Fruit fly (Drosophila melanogaster): ENCODE results near the gene CG4686.

The CG4686 gene

DNA sequence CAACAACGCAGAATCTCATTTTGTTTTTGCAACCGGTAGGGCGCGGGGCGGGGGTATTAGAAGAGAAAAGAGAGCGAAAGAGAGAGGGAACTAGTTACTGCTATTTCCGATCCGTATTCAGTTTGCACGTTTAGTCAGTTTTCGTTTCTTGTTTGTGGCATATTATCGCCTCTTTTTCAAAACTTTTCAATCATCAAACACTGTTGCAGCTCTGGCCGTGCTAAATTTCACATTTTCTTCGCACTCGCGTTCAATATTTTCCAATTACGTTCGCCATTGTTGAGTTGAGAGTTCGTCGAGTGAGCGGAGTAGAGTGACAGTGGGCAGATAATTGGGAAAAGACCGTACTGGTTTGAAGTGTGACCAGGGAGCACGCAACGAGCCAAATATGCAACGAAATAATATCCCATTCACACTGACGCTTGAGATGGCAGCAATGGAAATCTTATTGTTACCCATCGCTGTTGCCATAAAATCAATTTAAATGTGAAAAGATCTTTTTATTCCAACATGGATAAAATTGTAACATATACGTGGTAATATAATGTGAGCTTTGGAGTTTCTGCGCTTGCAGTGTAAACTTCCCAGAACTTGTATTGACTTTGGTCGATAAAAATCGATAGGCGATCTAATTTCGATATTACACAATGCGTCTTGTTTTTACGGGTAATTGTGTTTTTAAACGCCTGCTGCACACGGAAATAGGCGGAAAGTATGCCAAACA is 3.1 kb upstream of the CG4686 start, which contains the start of the genes Ire1 and Mrm2 (continued):
- TF ChIP-seq ATbp (GFP tag; optimal IDR thresholded peaks at IDR 0.05) (peak; percentile 12), CG8924 (tag; optimal IDR thresholded peaks at IDR 0.05) (peak; percentile 78), Med (GFP tag) (peak; percentile 98), ara (GFP tag; IDR thresholded peaks at IDR 0.05) (peak; percentile 65; the same call in 1 of the 2 replicates), CG13624 (GFP tag; optimal IDR thresholded peaks at IDR 0.05) (peak; percentile 93), Dip3 (GFP tag; optimal IDR thresholded peaks at IDR 0.05) (peak; percentile 88), lmd (GFP tag; IDR thresholded peaks at IDR 0.05) (peak; percentile 85), CG4360 (GFP tag; IDR thresholded peaks at IDR 0.05) (0 out of 2 replicates have a peak, but pooled peaks have one; percentile 22), ash1 (GFP tag; optimal IDR thresholded peaks at IDR 0.05) (no peak), Dfd (GFP tag; optimal IDR thresholded peaks at IDR 0.05) (peak in 1 of 2 experiments; percentile 87), CG11398 (GFP tag; optimal IDR thresholded peaks at IDR 0.05) (peak; percentile 69), CG9876 (GFP tag; optimal IDR thresholded peaks at IDR 0.05) (peak; percentile 85), CG17186 (GFP tag; optimal IDR thresholded peaks at IDR 0.05) (peak; percentile 88), CG3281 (GFP tag; optimal IDR thresholded peaks at IDR 0.05) (peak; percentile 38), Hr3 (GFP tag; optimal IDR thresholded peaks at IDR 0.05) (peak; percentile 87), E2f2 (GFP tag; IDR thresholded peaks at IDR 0.05) (peak; percentile 52), sqz (GFP tag; optimal IDR thresholded peaks at IDR 0.05) (no peak), CG6254 (GFP tag; optimal IDR thresholded peaks at IDR 0.05) (peak; percentile 39), Opbp (GFP tag; IDR thresholded peaks at IDR 0.05; ENCODE audit: partially characterized antibody) (peak; percentile 50; the same call in 2 of the 3 replicates), ro (GFP tag; IDR thresholded peaks at IDR 0.05) (no peak), Sin3A (optimal IDR thresholded peaks at IDR 0.05) (peak; percentile 97), bigmax (GFP tag; optimal IDR thresholded peaks at IDR 0.05) (no peak), unc-4 (GFP tag; IDR thresholded peaks at IDR 0.05; ENCODE audit: partially characterized antibody) (peak; percentile 79), CG8281 (tag; optimal IDR thresholded peaks at IDR 0.05) (peak; percentile 49), kah (GFP tag; optimal IDR thresholded peaks at IDR 0.05) (peak; percentile 38), twi (tag; optimal IDR thresholded peaks at IDR 0.05) (peak; percentile 71), Hr39 (optimal IDR thresholded peaks at IDR 0.05) (no peak), CG10565 (GFP tag; optimal IDR thresholded peaks at IDR 0.05) (no peak), CG15601 (tag; optimal IDR thresholded peaks at IDR 0.05) (peak; percentile 82), sna (GFP tag; IDR thresholded peaks at IDR 0.05; ENCODE audit: partially characterized antibody) (0 out of 2 replicates have a peak, but pooled peaks have one; percentile 65), repo (GFP tag; optimal IDR thresholded peaks at IDR 0.05) (peak; percentile 75), Chrac-16 (GFP tag; optimal IDR thresholded peaks at IDR 0.05) (peak; percentile 78), wor (GFP tag; IDR thresholded peaks at IDR 0.05) (peak; percentile 61), Dek (tag; optimal IDR thresholded peaks at IDR 0.05) (peak; percentile 80), lilli (GFP tag; optimal IDR thresholded peaks at IDR 0.05) (peak; percentile 91), sens-2 (GFP tag; IDR thresholded peaks at IDR 0.05) (no peak), Atf6 (GFP tag; IDR thresholded peaks at IDR 0.05) (peak; percentile 64), HLHmδ (GFP tag; optimal IDR thresholded peaks at IDR 0.05) (peak; percentile 54), hkb (optimal IDR thresholded peaks at IDR 0.05) (peak; percentile 91), hkb (GFP tag; IDR thresholded peaks at IDR 0.05) (no peak), hb (GFP tag; IDR thresholded peaks at IDR 0.05; ENCODE audit: partially characterized antibody) (peak; percentile 77), CG12299 (tag; optimal IDR thresholded peaks at IDR 0.05) (peak; percentile 51), Nf-YA (GFP tag; IDR thresholded peaks at IDR 0.05) (peak; percentile 51; the same call in 1 of the 2 replicates), Trl (optimal IDR thresholded peaks at IDR 0.05) (peak; percentile 75 to 91), Trl (GFP tag; optimal IDR thresholded peaks at IDR 0.05) (peak; percentile 86), ranshi (GFP tag; IDR thresholded peaks at IDR 0.05) (peak; percentile 77; the same call in 1 of the 2 replicates), pan (optimal IDR thresholded peaks at IDR 0.05) (no peak), pan (GFP tag; optimal IDR thresholded peaks at IDR 0.05 in 1 of 2, IDR thresholded peaks at IDR 0.05 in 1 of 2) (peak in 1 of 2 experiments; percentile 78), lola (GFP tag; optimal IDR thresholded peaks at IDR 0.05) (peak in 2 of 3 experiments; percentile 79 to 100), Antp (GFP tag; optimal IDR thresholded peaks at IDR 0.05) (peak; percentile 90)

Measured in whole organism, embryonic.